Worm (Caenorhabditis elegans): ENCODE data around the gene C14A11.9.

The C14A11.9 gene

DNA sequence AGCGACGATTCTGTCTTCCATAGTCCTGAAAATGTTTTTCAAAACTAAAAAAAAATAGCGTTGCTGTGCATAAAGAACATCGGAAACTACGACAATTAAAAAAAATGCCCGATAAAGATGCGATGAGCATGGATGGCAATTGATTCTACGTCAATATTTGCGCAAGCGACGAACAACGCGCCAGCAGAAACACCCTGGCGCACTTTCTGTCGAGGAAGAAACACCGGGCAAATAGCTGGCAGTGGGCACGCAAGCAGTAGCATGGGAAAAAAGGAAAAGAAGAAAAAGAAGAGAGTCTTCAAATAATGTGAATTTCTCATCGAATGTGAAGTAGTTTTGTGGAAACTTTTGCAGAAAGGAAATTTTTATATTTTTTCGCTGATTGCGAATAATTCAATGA lies at the start of gene C14A11.9 (continued):
- TF ChIP-seq lin-54 (GFP tag; optimal IDR thresholded peaks at IDR 0.05) (peak; percentile 72), F10E7.11 (tag; optimal IDR thresholded peaks at IDR 0.05) (no peak), F37B4.10 (GFP tag; IDR thresholded peaks at IDR 0.05) (no peak), nhr-27 (tag; optimal IDR thresholded peaks at IDR 0.05) (peak; percentile 2), die-1 (tag; optimal IDR thresholded peaks at IDR 0.05) (peak; percentile 9), F33H1.4 (GFP tag; IDR thresholded peaks at IDR 0.05) (no peak; the same call in 1 of the 2 replicates), B0261.1 (tag; optimal IDR thresholded peaks at IDR 0.05) (peak; percentile 2), somi-1 (GFP tag; optimal IDR thresholded peaks at IDR 0.05) (peak; percentile 79), C17E4.6 (GFP tag; IDR thresholded peaks at IDR 0.05) (0 out of 2 replicates have a peak, but pooled peaks have one; percentile 38), madf-10 (tag; optimal IDR thresholded peaks at IDR 0.05) (peak; percentile 63), nfya-1 (tag; optimal IDR thresholded peaks at IDR 0.05; ENCODE audit: borderline replicate concordance, insufficient read depth) (no peak), ets-4 (GFP tag; optimal IDR thresholded peaks at IDR 0.05) (peak; percentile 63), ceh-40 (GFP tag; IDR thresholded peaks at IDR 0.05) (no peak), K11D2.4 (GFP tag; IDR thresholded peaks at IDR 0.05) (peak; percentile 94), let-607 (tag; optimal IDR thresholded peaks at IDR 0.05) (peak in 1 of 2 experiments; percentile 77), mel-28 (tag; optimal IDR thresholded peaks at IDR 0.05; ENCODE audit: borderline replicate concordance) (peak; percentile 24)

DNA sequence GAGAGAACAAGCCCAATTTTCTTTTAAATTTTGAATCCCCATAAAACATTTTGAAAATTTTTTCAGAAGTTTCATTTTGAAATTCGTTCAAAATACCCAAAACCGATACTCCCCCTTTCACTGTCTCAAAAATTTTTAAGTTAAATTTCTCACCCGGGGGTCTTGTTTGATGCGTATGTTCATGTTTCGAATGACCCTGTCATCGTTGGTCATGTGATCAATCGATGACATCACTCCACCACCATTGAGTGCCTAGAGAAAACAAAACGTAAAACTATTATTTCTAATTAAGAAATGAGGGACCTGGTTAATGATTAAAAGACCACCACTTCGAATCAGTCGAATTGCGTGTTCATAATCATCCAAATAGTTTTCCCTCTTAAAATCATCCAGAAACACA lies 48.9 kb upstream of the C14A11.9 start:
- TF ChIP-seq ccch-3 (GFP tag; optimal IDR thresholded peaks at IDR 0.05): no peak
- TF ChIP-seq cebp-2 (GFP tag; IDR thresholded peaks at IDR 0.05): no peak
- TF ChIP-seq sptf-2 (GFP tag; optimal IDR thresholded peaks at IDR 0.05): no peak
- TF ChIP-seq ceh-91 (GFP tag; IDR thresholded peaks at IDR 0.05): no peak
- no peak for TF ChIP-seq him-1 (tag; optimal IDR thresholded peaks at IDR 0.05)
- TF ChIP-seq nfya-2 (GFP tag; IDR thresholded peaks at IDR 0.05): no peak
- no peak for TF ChIP-seq F23B12.7 (tag; optimal IDR thresholded peaks at IDR 0.05; ENCODE audit: insufficient read depth)
- TF ChIP-seq tlf-1 (GFP tag; optimal IDR thresholded peaks at IDR 0.05): no peak
- TF ChIP-seq F10E7.11 (tag; optimal IDR thresholded peaks at IDR 0.05): no peak
- TF ChIP-seq madf-6 (GFP tag; IDR thresholded peaks at IDR 0.05): no peak
- no peak for TF ChIP-seq efl-1 (GFP tag; optimal IDR thresholded peaks at IDR 0.05)
- TF ChIP-seq attf-6 (GFP tag; IDR thresholded peaks at IDR 0.05): no peak
- no peak for TF ChIP-seq atf-7 (tag; optimal IDR thresholded peaks at IDR 0.05)
- no peak for TF ChIP-seq nhr-27 (tag; optimal IDR thresholded peaks at IDR 0.05)
- no peak for TF ChIP-seq snpc-3.4 (tag; optimal IDR thresholded peaks at IDR 0.05)
- TF ChIP-seq snpc-1.1 (tag; optimal IDR thresholded peaks at IDR 0.05; ENCODE audit: insufficient read depth): no peak
- TF ChIP-seq nhr-120 (GFP tag; IDR thresholded peaks at IDR 0.05): no peak
- no peak for TF ChIP-seq nhr-80 (tag; optimal IDR thresholded peaks at IDR 0.05)

DNA sequence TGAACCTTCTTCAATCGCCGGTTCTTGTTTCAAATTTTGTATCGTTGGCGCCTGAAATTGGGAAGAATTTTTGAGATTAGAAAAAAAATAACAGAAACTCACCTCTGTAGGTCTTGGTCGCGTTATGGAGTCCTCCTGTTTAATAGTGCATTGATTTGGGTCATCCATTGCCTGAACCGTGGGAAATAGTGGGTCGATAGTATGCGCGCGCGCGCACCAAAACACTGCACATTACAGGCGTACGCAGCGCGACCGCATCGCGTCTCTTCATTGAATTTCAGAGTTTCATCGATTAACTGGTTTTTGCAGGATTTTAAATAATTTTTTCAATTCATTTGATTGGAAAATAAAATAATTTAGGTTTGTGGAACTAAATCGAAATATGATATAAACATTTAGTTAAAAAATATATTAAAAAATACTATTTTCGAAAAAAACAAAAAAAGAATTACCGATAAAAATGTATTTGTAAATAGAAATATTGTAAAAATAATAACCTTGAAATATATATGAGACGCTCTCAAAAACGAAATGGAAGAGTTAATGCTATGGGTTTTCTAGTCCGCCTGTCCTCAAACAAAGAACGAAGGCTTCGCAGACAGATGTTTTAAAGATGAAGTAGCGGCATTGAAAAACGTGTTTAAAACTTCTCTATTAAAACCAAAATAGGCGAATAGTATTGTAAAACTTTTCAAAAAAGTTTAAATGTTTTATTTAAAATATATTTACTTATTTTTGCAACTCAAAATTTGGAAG lies 47.8 kb upstream of the C14A11.9 start, which contains the start of gene tra-4:
tra-4 (minus strand) TSS at position 534 of the 756 bp plus-strand sequence.
- TF ChIP-seq chd-7 (tag; optimal IDR thresholded peaks at IDR 0.05) (no peak), xnd-1 (tag; optimal IDR thresholded peaks at IDR 0.05) (no peak), egl-18 (GFP tag; IDR thresholded peaks at IDR 0.05) (no peak), madf-3 (GFP tag; IDR thresholded peaks at IDR 0.05) (0 out of 2 replicates have a peak, but pooled peaks have one; percentile 17), lin-35 (GFP tag; optimal IDR thresholded peaks at IDR 0.05) (no peak)

Measured in whole organism, young adult.